Fruit fly (Drosophila melanogaster) S2 (cell line): ENCODE measurements around the gene CG32264.

Source experiments
- CG8478 ChIP-seq: fragments of >200 bp; optimal IDR thresholded peaks from 2 replicates; lab custom pipeline; 2018
- CTCF ChIP-seq, 2 experiments: fragments of >200 bp; optimal IDR thresholded peaks; 2 replicates each; lab custom pipeline; 2018

dm6 chr3L:3806330-3806729 lies at the start of gene CG32264, which contains the start of the genes ntc and IntS10:
- TF ChIP-seq CG8478 (lab: Kevin White, UChicago): no peak
- TF ChIP-seq CTCF (optimal IDR thresholded peaks at IDR 0.05; lab: Kevin White, UChicago): no peak
